Worm (Caenorhabditis elegans) whole organism, late embryonic: Measurements from ENCODE around the gene fbxa-115.

Experiments used
- ama-1 ChIP-seq: fragments of 150-350 bp; optimal IDR thresholded peaks from 2 replicates; lab custom pipeline; 2014
- che-1 ChIP-seq: sonication (generic microtip); optimal IDR thresholded peaks from 2 replicates; lab custom pipeline; 2016; ENCODE audit warnings: mild to moderate bottlenecking, missing genetic modification characterization, missing compliant biosample characterization
- elt-4 ChIP-seq: sonication (generic microtip); optimal IDR thresholded peaks from 2 replicates; lab custom pipeline; 2016; ENCODE audit warnings: missing genetic modification characterization, missing compliant biosample characterization
- eyg-1 ChIP-seq: sonication (generic microtip); optimal IDR thresholded peaks from 2 replicates; lab custom pipeline; 2016; ENCODE audit warnings: missing genotype, missing genetic modification characterization, missing compliant biosample characterization
- gmeb-2 ChIP-seq: sonication (generic microtip); optimal IDR thresholded peaks from 2 replicates; lab custom pipeline; 2016; ENCODE audit warnings: missing genetic modification characterization, inconsistent platforms, missing compliant biosample characterization
- hlh-6 ChIP-seq: sonication (generic microtip); optimal IDR thresholded peaks from 2 replicates; lab custom pipeline; 2016; ENCODE audit warnings: missing genotype, missing genetic modification characterization, missing compliant biosample characterization
- nfya-1 ChIP-seq: sonication (generic microtip); optimal IDR thresholded peaks from 2 replicates; lab custom pipeline; 2017; ENCODE audit warnings: missing genetic modification characterization, mild to moderate bottlenecking, missing compliant biosample characterization, antibody characterized with exemption, moderate library complexity
- nhr-11 ChIP-seq: fragments of 150-350 bp; optimal IDR thresholded peaks from 2 replicates; lab custom pipeline; 2014; ENCODE audit warnings: missing biosample characterization, missing genetic modification characterization
- pha-4 ChIP-seq: fragments of 150-350 bp; optimal IDR thresholded peaks from 2 replicates; lab custom pipeline; 2018; ENCODE audit warnings: missing biosample characterization, missing genetic modification reagents, missing genetic modification characterization
- unc-55 ChIP-seq: sonication (generic microtip); optimal IDR thresholded peaks from 2 replicates; lab custom pipeline; 2017; ENCODE audit warnings: missing biosample characterization, missing genetic modification reagents, missing genetic modification characterization

ce11 chrV:20235231-20235630 is 43.3 kb upstream of the fbxa-115 start:
- TF ChIP-seq gmeb-2 (tag; lab: Kevin White, UChicago) (no peak), elt-4 (tag; lab: Kevin White, UChicago) (no peak), nhr-11 (tag; lab: Kevin White, UChicago) (no peak), nfya-1 (tag; lab: Kevin White, UChicago) (no peak), unc-55 (GFP tag; lab: Kevin White, UChicago) (no peak), che-1 (tag; lab: Kevin White, UChicago) (no peak), eyg-1 (tag; lab: Kevin White, UChicago) (no peak), pha-4 (tag; lab: Kevin White, UChicago) (no peak), hlh-6 (tag; lab: Kevin White, UChicago) (no peak), ama-1 (lab: Kevin White, UChicago) (no peak)
